Worm (Caenorhabditis elegans): ENCODE measurements around the gene sri-40.
"Not testable (repeated sequence)": the region's sequence is repeated elsewhere in the genome, so short reads cannot be mapped to it uniquely, and the experiment has no call there.

The sri-40 gene

DNA sequence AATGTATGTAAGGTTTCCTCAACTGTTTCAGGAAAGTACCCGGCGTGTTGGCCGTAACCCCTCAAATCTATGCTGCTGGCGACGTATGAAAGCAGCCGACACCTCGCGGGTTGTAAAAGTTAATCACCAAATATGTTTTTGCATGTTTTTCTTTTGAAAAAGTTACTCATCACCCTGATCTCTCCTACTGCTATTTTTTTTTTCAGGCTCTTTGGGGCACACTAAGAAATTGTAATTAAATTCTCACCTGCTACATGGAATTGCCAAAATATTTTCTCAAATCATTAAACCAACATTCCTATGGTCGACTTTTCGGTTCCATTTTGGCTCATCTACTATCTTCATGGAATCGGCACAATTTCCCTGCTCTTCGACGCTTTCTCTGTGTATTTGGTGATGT lies 7.1 kb downstream of the sri-40 start, which contains the start of gene sri-78:
TSS of gene sri-78 (plus strand) at position 301 of the 400 bp plus-strand sequence.
- not testable (repeated sequence) for TF ChIP-seq unc-62 (GFP tag; optimal IDR thresholded peaks at IDR 0.05)

DNA sequence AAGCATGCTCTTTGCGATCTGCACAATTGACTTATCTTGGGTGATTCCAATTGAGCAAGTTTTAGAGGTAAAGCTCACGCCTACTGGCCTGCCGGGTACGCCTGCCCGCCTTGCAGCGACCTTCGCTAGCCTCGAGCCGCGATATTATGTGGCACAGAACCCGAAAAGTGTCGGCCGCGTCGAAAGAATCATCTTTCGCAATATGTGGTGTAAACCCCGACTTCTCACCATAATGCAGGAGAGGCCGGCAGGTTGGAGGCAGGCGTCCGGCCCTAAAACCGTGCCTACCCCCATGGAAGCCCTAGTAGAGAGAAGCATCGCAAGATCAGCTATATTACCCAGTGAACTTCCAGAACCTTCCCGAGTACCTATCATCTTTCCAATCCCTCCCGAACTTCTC lies 8.1 kb downstream of the sri-40 start:
- no peak for TF ChIP-seq unc-62 (GFP tag; optimal IDR thresholded peaks at IDR 0.05)

DNA sequence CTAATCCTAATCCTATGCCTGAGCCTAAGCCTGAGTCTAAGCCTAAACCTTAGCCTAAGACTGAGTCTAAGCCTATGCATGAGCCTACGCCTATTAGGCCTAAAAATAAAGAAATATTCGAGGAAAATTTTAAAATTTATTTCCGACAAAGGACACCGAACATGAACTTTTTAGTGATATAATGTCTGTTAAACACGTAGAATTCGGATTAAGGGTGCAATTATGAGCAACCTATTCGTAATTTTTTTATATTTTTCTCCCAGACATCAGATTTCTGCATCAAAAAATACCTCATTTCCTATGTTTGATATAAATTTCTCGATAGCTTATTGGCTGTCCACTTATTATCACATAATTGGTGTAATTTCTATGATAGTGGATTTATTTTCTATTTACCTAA lies 11.3 kb downstream of the sri-40 start, which contains the start of gene Y27F2A.11:
TSS of gene Y27F2A.11 (plus strand) at position 301 of the 400 bp plus-strand sequence.
- TF ChIP-seq unc-62 (GFP tag; optimal IDR thresholded peaks at IDR 0.05) = not testable (repeated sequence)

DNA sequence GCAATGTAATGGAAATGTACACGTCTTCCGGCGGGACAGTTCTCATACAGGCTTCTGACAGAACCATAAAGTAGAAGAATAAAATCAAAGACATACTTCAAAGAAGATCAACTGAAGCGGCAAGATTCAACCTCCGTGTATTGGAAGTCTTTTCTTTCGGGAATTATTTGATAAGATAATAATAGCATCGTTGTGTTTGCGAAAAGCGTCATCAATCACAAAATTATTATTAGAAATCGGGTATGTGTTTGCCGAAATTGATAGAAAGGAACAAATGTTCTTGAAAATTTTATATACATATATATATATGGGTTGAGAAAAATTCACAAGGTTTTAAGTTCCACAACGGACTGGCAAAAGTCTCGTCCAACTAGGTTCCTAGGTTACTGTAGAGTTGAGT lies 13.8 kb downstream of the sri-40 start, which contains the start of gene Y27F2A.9:
TSS of gene Y27F2A.9 (minus strand) at position 101 of the 400 bp plus-strand sequence.
- TF ChIP-seq unc-62 (GFP tag; optimal IDR thresholded peaks at IDR 0.05) = not testable (repeated sequence)

DNA sequence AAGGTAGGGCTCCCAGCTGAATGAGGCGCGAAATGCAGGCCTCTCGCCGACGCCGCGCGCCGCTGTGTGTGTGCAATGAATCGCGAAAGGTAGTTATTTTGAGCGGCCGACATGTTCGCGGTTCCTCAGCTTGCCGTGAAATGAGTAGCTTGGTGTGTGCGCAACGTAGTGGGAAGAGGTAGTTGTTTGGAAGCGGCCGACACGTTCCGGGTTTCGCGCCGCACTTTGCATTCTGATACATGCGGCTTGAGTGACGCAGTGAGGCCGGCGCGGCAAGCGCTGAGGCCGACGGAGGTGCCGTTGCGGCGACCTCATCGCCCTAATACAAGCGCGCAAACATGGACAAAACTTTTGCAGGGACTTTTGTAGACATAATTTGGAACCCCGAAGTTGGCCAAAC lies 18.0 kb downstream of the sri-40 start:
- TF ChIP-seq unc-62 (GFP tag; optimal IDR thresholded peaks at IDR 0.05) = no peak

DNA sequence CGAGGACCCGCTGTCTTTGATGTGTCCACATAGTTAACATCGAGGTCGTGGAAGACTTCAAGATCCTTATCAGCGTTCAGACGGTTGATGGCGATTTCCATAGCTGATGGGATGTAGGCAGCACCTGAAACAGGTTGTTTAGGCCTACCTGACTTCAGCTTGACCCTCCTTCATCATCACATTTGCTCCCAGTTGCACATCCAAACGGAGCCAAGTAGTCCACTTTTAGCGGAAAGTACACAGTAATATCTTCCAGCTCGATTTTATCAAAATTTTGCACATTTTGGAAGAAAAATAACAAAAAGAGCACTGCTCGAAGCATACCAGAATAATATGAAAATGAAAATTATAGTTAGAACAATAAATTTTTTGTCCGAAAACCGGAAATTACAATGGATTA lies 19.2 kb downstream of the sri-40 start, which contains the start of gene gcy-15:
TSS of gene gcy-15 (minus strand) at position 101 of the 400 bp plus-strand sequence.
- no peak for TF ChIP-seq unc-62 (GFP tag; optimal IDR thresholded peaks at IDR 0.05)

DNA sequence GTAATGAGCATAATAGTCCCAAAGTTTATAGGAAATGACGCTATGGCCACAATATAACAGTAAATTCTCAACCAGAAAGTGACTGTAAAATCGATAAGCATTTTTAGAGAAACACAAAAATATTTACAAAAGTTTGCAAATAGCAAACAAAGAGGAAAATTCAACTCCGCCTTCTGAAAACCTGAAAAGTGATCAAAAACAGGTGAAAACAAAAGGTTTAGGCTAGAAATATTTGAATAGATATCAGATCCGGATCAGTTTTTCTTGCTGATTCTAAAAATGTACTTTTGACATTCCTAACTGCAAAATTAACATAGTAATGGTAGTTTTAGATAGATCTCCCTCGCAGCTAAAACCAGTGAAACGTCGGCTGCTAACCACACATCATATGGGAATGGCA lies 21.2 kb downstream of the sri-40 start, which contains the start of gene sri-51:
TSS of gene sri-51 (minus strand) at position 101 of the 400 bp plus-strand sequence.
- no peak for TF ChIP-seq unc-62 (GFP tag; optimal IDR thresholded peaks at IDR 0.05)

DNA sequence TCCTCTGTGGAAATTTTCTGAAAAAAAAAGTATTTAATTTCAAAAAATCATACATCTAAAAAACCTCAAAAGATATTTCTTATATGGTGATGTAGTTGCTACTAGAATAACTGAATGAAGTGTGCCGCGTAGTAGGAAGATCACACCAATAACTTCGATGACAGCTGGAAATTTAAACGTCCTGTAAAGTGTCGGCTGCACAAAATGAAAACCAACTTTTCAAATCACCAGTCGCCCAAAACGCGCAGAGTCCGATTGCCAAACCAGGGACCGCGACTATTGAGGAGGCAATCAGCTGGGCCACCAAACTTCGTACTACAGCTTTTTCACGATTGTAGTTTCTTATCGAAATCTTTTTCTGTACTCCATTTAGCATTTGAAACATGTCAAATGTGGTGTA lies 23.5 kb downstream of the sri-40 start, which contains the start of gene sri-48:
TSS of gene sri-48 (minus strand) at position 101 of the 400 bp plus-strand sequence.
- not testable (repeated sequence) for TF ChIP-seq unc-62 (GFP tag; optimal IDR thresholded peaks at IDR 0.05)

DNA sequence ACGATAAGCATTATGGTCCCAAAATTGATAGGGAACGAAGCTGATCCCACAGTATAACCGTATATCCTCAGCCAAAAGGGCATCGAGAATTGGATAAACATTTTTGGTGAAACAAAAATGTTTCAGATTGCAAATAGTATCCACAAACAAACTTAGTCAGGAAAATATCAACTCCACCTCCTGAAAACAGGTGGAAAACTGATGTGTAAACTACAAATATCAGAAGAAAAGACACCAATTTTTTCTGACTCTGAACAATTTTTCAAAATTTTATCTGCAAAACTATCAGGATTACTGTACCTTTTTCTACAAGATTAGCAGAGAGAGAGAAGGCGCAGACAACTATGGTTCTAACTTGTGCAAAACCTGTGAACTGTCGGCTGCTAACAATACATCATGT lies 24.8 kb downstream of the sri-40 start, which contains the start of gene sri-53:
TSS of gene sri-53 (minus strand) at position 101 of the 400 bp plus-strand sequence.
- TF ChIP-seq unc-62 (GFP tag; optimal IDR thresholded peaks at IDR 0.05) = no peak

DNA sequence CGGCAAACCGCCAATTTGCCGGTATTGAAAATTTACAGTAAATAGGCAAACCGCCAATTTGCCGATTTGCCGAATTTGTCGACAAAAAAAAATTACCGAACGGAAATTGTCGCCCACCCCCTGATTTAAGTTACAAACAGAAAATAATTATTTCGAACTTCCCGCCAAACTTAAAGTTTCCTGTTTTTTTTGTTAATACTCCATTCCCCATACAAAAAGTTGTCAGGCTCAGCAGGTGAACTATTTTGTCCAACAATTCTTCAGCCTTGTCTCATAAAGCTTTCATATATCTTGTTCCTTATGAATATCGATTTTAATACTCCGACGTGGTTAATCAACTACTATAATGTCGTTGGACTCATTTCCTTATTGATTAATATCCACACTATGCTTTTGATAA lies 25.7 kb downstream of the sri-40 start, which contains the start of gene sri-50:
TSS of gene sri-50 (plus strand) at position 301 of the 400 bp plus-strand sequence.
- TF ChIP-seq unc-62 (GFP tag; optimal IDR thresholded peaks at IDR 0.05) = no peak

DNA sequence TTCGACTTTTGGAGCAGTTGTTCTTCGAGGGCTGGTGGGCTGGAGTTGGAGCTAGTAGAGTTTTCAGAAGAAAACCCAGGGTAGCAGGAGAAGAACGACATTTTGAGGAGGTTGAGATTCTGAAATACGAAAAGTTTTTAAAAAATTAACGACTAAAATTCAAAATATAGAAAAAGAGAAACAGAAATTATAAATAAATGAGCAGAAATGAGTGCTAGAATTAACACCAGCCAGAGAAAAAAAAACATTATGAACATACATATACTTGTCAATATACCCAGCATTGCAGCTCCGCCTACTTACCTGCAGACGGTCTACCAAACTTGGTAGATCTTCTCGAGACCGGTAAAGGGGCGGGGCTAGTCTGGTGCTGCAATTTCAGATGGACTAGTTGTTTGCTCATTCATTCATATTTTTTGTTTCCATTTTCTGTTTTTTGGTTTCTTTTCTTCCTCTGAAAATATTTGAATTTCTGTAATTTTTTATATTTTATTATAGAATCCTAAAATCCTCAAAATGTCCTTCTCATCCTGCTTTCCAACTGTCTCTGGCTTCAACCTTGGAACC lies 28.7 kb downstream of the sri-40 start, which contains the start of the genes ZC239.20 and ZC239.21:
TSS of gene ZC239.20 (minus strand) at position 101 of the 567 bp plus-strand sequence.
TSS of gene ZC239.21 (plus strand) at position 517 of the 567 bp plus-strand sequence.
- no peak for TF ChIP-seq unc-62 (GFP tag; optimal IDR thresholded peaks at IDR 0.05)

DNA sequence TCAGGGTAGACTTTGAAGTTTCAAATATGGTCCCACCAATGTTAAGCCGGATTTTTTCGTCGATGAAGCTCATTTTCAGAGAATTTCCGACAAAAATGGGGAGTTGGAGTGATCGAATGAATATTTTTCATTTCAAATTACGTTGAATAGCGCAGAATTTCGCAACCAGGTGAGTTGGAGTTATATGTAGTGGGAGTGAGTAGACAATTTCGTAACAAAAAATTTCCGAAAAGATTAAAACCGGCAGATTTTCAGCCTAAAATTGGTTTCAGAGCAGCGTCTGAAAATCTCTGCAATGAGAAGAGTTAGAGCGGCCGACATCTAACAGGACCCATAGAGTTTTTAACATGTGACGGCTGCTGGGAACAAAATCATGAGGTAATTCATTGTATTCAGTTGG lies 30.9 kb downstream of the sri-40 start, which contains the start of gene sdz-35:
TSS of gene sdz-35 (minus strand) at position 101 of the 400 bp plus-strand sequence.
- TF ChIP-seq unc-62 (GFP tag; optimal IDR thresholded peaks at IDR 0.05) = no peak

DNA sequence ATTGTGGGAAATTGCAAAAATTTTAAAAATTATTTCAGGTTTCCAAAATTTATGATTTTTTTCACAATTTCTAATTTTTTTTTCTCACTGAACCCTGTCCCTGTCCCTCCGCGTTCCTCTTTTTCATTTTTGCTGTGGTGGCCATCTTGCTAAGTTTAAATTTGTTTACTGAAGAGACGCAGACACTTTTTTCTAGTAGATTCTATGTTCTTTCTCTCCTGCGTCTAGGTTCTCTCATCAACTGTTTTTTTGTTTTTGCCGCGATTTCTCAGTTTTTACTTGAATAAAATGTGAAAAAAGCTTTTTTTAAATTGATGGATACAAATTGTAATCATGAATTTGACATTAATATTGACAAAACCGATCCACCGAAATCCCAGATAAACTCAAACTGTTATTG lies 31.5 kb downstream of the sri-40 start, which contains the start of gene ZC239.6:
TSS of gene ZC239.6 (plus strand) at position 381 of the 400 bp plus-strand sequence.
- no peak for TF ChIP-seq unc-62 (GFP tag; optimal IDR thresholded peaks at IDR 0.05)

DNA sequence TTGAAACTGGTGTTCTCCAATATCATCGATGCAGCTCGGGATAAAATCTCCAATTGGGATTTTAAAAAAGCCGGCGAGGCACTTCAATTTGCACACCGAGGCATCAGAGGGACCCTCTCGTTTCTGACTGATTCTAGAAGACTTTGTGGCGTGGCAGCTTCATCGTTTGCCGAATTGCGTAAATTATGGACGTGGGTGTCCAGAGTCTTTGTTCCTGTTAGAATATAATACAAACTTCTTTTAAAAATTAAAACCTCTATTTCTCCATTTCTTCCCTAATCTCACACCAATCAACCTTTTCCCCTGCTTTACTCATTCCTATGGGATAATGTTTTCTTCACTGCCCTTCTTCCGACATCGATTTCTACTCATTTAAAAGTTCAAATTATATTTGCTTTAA lies 32.6 kb downstream of the sri-40 start, which contains the start of gene ZC239.5:
TSS of gene ZC239.5 (plus strand) at position 301 of the 400 bp plus-strand sequence.
- no peak for TF ChIP-seq unc-62 (GFP tag; optimal IDR thresholded peaks at IDR 0.05)

DNA sequence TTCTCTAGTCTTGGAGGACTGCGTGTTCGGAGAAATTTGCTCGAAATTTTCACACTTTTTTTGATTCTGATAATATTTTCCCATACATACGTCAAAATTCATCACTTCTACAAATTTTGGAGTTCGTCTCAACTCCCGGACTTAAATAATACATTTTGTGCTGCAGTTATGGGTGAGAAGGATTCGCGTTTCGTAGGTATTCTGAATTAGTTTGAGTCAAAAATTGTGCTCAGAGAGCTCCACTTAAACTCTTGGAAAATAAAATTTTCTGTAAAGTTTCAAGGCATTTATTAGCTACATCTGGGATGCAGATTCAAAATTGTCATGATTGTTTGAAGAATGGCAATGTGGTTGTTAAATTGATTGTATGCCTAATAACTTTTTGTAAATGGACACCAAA lies 36.1 kb downstream of the sri-40 start, which contains the start of gene ZC239.4:
TSS of gene ZC239.4 (plus strand) at position 301 of the 400 bp plus-strand sequence.
- no peak for TF ChIP-seq unc-62 (GFP tag; optimal IDR thresholded peaks at IDR 0.05)

DNA sequence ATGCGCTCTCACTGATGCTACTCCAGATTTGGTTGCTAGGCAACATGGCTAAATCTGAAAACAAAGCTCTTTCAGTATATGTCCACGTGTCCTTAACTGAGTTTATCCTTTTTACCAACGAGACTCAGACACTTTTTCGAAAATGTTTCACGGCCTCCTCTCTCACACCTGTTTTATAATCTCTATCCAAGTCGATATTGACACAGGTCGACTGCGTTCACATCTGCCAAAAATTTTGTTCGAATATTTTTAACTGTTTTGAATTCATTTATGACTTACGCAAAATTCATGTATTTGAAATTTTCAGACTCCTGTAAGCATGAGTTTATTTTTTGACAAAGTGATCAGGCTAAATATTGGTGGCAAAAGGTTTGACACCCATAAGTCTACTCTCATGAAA lies 38.0 kb downstream of the sri-40 start, which contains the start of gene ZC239.3:
TSS of gene ZC239.3 (plus strand) at position 301 of the 400 bp plus-strand sequence.
- not testable (repeated sequence) for TF ChIP-seq unc-62 (GFP tag; optimal IDR thresholded peaks at IDR 0.05)

Measured in whole organism, dauer.